Fruit fly (Drosophila melanogaster) whole organism, embryonic: ENCODE data around the gene CG6938.

ENCODE experiments used
- Asciz ChIP-seq: fragments of 200-800 bp; sonication (Bioruptor generic); optimal IDR thresholded peaks from 2 replicates; lab custom pipeline; 2017; ENCODE audit warnings: missing biosample characterization, mild to moderate bottlenecking, missing genetic modification characterization, missing genetic modification reagents
- C15 ChIP-seq: fragments of 200-800 bp; sonication (Bioruptor generic); IDR thresholded peaks from 3 replicates; pipeline ENCODE4 v1.3.6; 2022; ENCODE audit warnings: missing biosample characterization, missing genetic modification characterization
- CG10267 ChIP-seq: fragments of 200-800 bp; sonication (Bioruptor generic); optimal IDR thresholded peaks from 2 replicates; lab custom pipeline; 2018; ENCODE audit warnings: missing biosample characterization, mild to moderate bottlenecking, missing genetic modification characterization, moderate library complexity
- CG11695 ChIP-seq: fragments of 200-800 bp; sonication (Bioruptor generic); IDR thresholded peaks from 3 replicates; pipeline ENCODE4 v1.3.6; 2022; ENCODE audit warnings: missing biosample characterization, missing genetic modification characterization
- CG14965 ChIP-seq: fragments of 200-800 bp; sonication (Bioruptor generic); optimal IDR thresholded peaks from 2 replicates; lab custom pipeline; 2016; ENCODE audit warnings: missing biosample characterization, missing genetic modification characterization, borderline replicate concordance
- CG17912 ChIP-seq: fragments of 200-800 bp; sonication (Bioruptor generic); optimal IDR thresholded peaks from 2 replicates; lab custom pipeline; 2018; ENCODE audit warnings: missing biosample characterization, mild to moderate bottlenecking, missing genetic modification characterization
- CG2120 ChIP-seq: fragments of 200-800 bp; sonication (Bioruptor generic); optimal IDR thresholded peaks from 3 replicates; lab custom pipeline; 2016; ENCODE audit warnings: missing biosample characterization, missing genetic modification characterization
- CG2889 ChIP-seq: fragments of 200-800 bp; sonication (Bioruptor generic); IDR thresholded peaks from 3 replicates; pipeline ENCODE4 v1.3.6; 2022; ENCODE audit warnings: missing biosample characterization, missing genetic modification characterization
- CG3407 ChIP-seq: fragments of 200-800 bp; sonication (Bioruptor generic); optimal IDR thresholded peaks from 2 replicates; lab custom pipeline; 2018; ENCODE audit warnings: missing biosample characterization, mild to moderate bottlenecking, missing genetic modification characterization
- CG4707 ChIP-seq: fragments of 200-800 bp; sonication (Bioruptor generic); optimal IDR thresholded peaks from 2 replicates; lab custom pipeline; 2018; ENCODE audit warnings: missing biosample characterization, mild to moderate bottlenecking, missing genetic modification characterization, moderate library complexity
- CG4730 ChIP-seq: fragments of 200-800 bp; sonication (Bioruptor generic); IDR thresholded peaks from 2 replicates; pipeline ENCODE4 v1.3.6; 2022; ENCODE audit warnings: missing biosample characterization, missing genetic modification characterization
- CG4820 ChIP-seq: fragments of 200-800 bp; sonication (Bioruptor generic); optimal IDR thresholded peaks from 3 replicates; lab custom pipeline; 2016; ENCODE audit warnings: missing biosample characterization, missing genetic modification characterization
- CG5245 ChIP-seq: fragments of 200-800 bp; sonication (Bioruptor generic); optimal IDR thresholded peaks from 3 replicates; lab custom pipeline; 2016; ENCODE audit warnings: missing biosample characterization, missing genetic modification characterization
- CG7839 ChIP-seq: fragments of 200-800 bp; sonication (Bioruptor generic); optimal IDR thresholded peaks from 3 replicates; lab custom pipeline; 2018; ENCODE audit warnings: missing biosample characterization, mild to moderate bottlenecking, missing genetic modification characterization, moderate library complexity
- CG7987 ChIP-seq: fragments of 200-800 bp; sonication (Bioruptor generic); optimal IDR thresholded peaks from 2 replicates; lab custom pipeline; 2018; ENCODE audit warnings: missing biosample characterization, mild to moderate bottlenecking, missing genetic modification characterization, moderate library complexity
- CHES-1-like ChIP-seq: fragments of 200-800 bp; sonication (Bioruptor generic); optimal IDR thresholded peaks from 2 replicates; lab custom pipeline; 2016; ENCODE audit warnings: missing biosample characterization, missing genetic modification characterization
- CrebB ChIP-seq: fragments of 200-800 bp; sonication (Bioruptor generic); optimal IDR thresholded peaks from 3 replicates; lab custom pipeline; 2018; ENCODE audit warnings: missing biosample characterization, mild to moderate bottlenecking, missing genetic modification characterization
- Dip2 ChIP-seq: fragments of 200-800 bp; sonication (Bioruptor generic); IDR thresholded peaks from 2 replicates; pipeline ENCODE4 v1.3.6; 2022; ENCODE audit warnings: missing biosample characterization, missing genetic modification characterization
- Doc2 ChIP-seq: fragments of 200-800 bp; sonication (Bioruptor generic); IDR thresholded peaks from 2 replicates; pipeline ENCODE4 v1.3.6; 2022; ENCODE audit warnings: missing biosample characterization, missing genetic modification characterization
- ERR ChIP-seq: fragments of 200-800 bp; sonication (Bioruptor generic); optimal IDR thresholded peaks from 2 replicates; lab custom pipeline; 2016; ENCODE audit warnings: missing biosample characterization, missing genetic modification characterization
- Ets97D ChIP-seq: fragments of 200-800 bp; sonication (Bioruptor generic); optimal IDR thresholded peaks from 3 replicates; lab custom pipeline; 2016; ENCODE audit warnings: missing biosample characterization, missing genetic modification characterization
- HmgD ChIP-seq: fragments of 200-800 bp; sonication (Bioruptor generic); optimal IDR thresholded peaks from 3 replicates; lab custom pipeline; 2016; ENCODE audit warnings: missing biosample characterization, missing genetic modification characterization
- HmgZ ChIP-seq: fragments of 200-800 bp; sonication (Bioruptor generic); optimal IDR thresholded peaks from 2 replicates; lab custom pipeline; 2018; ENCODE audit warnings: missing biosample characterization, mild to moderate bottlenecking, missing genetic modification characterization
- Kr ChIP-seq: fragments of 200-800 bp; sonication (Bioruptor generic); optimal IDR thresholded peaks from 2 replicates; lab custom pipeline; 2017; ENCODE audit warnings: missing biosample characterization, mild to moderate bottlenecking, missing genetic modification characterization
- Lim3 ChIP-seq: fragments of 200-800 bp; sonication (Bioruptor generic); IDR thresholded peaks from 2 replicates; pipeline ENCODE4 v1.3.6; 2022; ENCODE audit warnings: missing biosample characterization, missing genetic modification characterization
- Poxn ChIP-seq: fragments of 200-800 bp; sonication (Bioruptor generic); IDR thresholded peaks from 2 replicates; pipeline ENCODE4 v1.3.6; 2022; ENCODE audit warnings: missing biosample characterization, missing genetic modification characterization
- Spps ChIP-seq: fragments of 200-800 bp; sonication (Bioruptor generic); optimal IDR thresholded peaks from 2 replicates; lab custom pipeline; 2018; ENCODE audit warnings: missing biosample characterization, mild to moderate bottlenecking, missing genetic modification characterization
- ab ChIP-seq: fragments of 200-800 bp; sonication (Bioruptor generic); optimal IDR thresholded peaks from 2 replicates; lab custom pipeline; 2016; ENCODE audit warnings: missing biosample characterization, missing genetic modification characterization
- ac ChIP-seq: fragments of 200-800 bp; sonication (Bioruptor generic); optimal IDR thresholded peaks from 3 replicates; lab custom pipeline; 2017; ENCODE audit warnings: missing biosample characterization, mild to moderate bottlenecking, missing genetic modification characterization
- br ChIP-seq: fragments of >200 bp; optimal IDR thresholded peaks from 2 replicates; lab custom pipeline; 2017
- cato ChIP-seq: fragments of 200-800 bp; sonication (Bioruptor generic); optimal IDR thresholded peaks from 2 replicates; lab custom pipeline; 2016; ENCODE audit warnings: missing biosample characterization, missing genetic modification characterization, borderline replicate concordance
- ci ChIP-seq: fragments of 200-800 bp; sonication (Bioruptor generic); IDR thresholded peaks from 3 replicates; pipeline ENCODE4 v1.3.6; 2022; ENCODE audit warnings: missing biosample characterization, missing genetic modification characterization
- da ChIP-seq: fragments of 200-800 bp; sonication (Bioruptor generic); optimal IDR thresholded peaks from 2 replicates; lab custom pipeline; 2016; ENCODE audit warnings: missing biosample characterization, missing genetic modification characterization
- dmrt11E ChIP-seq: fragments of 200-800 bp; sonication (Bioruptor generic); optimal IDR thresholded peaks from 3 replicates; lab custom pipeline; 2018; ENCODE audit warnings: missing biosample characterization, mild to moderate bottlenecking, missing genetic modification characterization, moderate library complexity
- en ChIP-seq: fragments of 200-800 bp; sonication (Bioruptor generic); optimal IDR thresholded peaks from 2 replicates; lab custom pipeline; 2016; ENCODE audit warnings: missing biosample characterization, missing genetic modification characterization
- eyg ChIP-seq: fragments of 200-800 bp; sonication (Bioruptor generic); optimal IDR thresholded peaks from 3 replicates; lab custom pipeline; 2016; ENCODE audit warnings: missing biosample characterization, missing genetic modification characterization
- fd102C ChIP-seq: fragments of 200-800 bp; sonication (Bioruptor generic); optimal IDR thresholded peaks from 2 replicates; lab custom pipeline; 2018; ENCODE audit warnings: missing biosample characterization, mild to moderate bottlenecking, missing genetic modification characterization, moderate library complexity
- gcm ChIP-seq: fragments of 200-800 bp; sonication (Bioruptor generic); optimal IDR thresholded peaks from 2 replicates; lab custom pipeline; 2019; ENCODE audit warnings: missing biosample characterization, mild to moderate bottlenecking, missing genetic modification characterization, moderate library complexity
- gcm2 ChIP-seq: fragments of 200-800 bp; sonication (Bioruptor generic); optimal IDR thresholded peaks from 2 replicates; lab custom pipeline; 2016; ENCODE audit warnings: missing biosample characterization, missing genetic modification characterization
- gsb-n ChIP-seq: fragments of 200-800 bp; sonication (Bioruptor generic); optimal IDR thresholded peaks from 3 replicates; lab custom pipeline; 2018; ENCODE audit warnings: missing biosample characterization, mild to moderate bottlenecking, missing genetic modification characterization
- hbn ChIP-seq: fragments of 200-800 bp; sonication (Bioruptor generic); IDR thresholded peaks from 2 replicates; pipeline ENCODE4 v1.3.6; 2022; ENCODE audit warnings: missing biosample characterization, missing genetic modification characterization; ENCODE audit not compliant: partially characterized antibody
- kni ChIP-seq: fragments of 200-800 bp; sonication (Bioruptor generic); optimal IDR thresholded peaks from 3 replicates; lab custom pipeline; 2017; ENCODE audit warnings: mild to moderate bottlenecking, missing biosample characterization, missing genetic modification reagents, missing genetic modification characterization
- lab ChIP-seq: fragments of 200-800 bp; sonication (Bioruptor generic); optimal IDR thresholded peaks from 3 replicates; lab custom pipeline; 2017; ENCODE audit warnings: missing biosample characterization, missing genetic modification characterization, mild to moderate bottlenecking, moderate library complexity, missing genetic modification reagents
- mld ChIP-seq: fragments of 200-800 bp; sonication (Bioruptor generic); IDR thresholded peaks from 3 replicates; pipeline ENCODE4 v1.3.6; 2022; ENCODE audit warnings: missing biosample characterization, missing genetic modification characterization; ENCODE audit not compliant: partially characterized antibody
- pfk ChIP-seq: fragments of 200-800 bp; sonication (Bioruptor generic); optimal IDR thresholded peaks from 2 replicates; lab custom pipeline; 2018; ENCODE audit warnings: missing biosample characterization, mild to moderate bottlenecking, missing genetic modification characterization, moderate library complexity
- salm ChIP-seq: fragments of 200-800 bp; sonication (Bioruptor generic); optimal IDR thresholded peaks from 2 replicates; lab custom pipeline; 2018; ENCODE audit warnings: missing biosample characterization, mild to moderate bottlenecking, missing genetic modification characterization
- schlank ChIP-seq: fragments of 200-800 bp; sonication (Bioruptor generic); optimal IDR thresholded peaks from 2 replicates; lab custom pipeline; 2018; ENCODE audit warnings: missing biosample characterization, mild to moderate bottlenecking, missing genetic modification characterization
- so ChIP-seq: fragments of 200-800 bp; sonication (Bioruptor generic); IDR thresholded peaks from 3 replicates; pipeline ENCODE4 v1.3.6; 2022; ENCODE audit warnings: missing biosample characterization, missing genetic modification characterization
- tin ChIP-seq: fragments of 200-800 bp; sonication (Bioruptor generic); optimal IDR thresholded peaks from 3 replicates; lab custom pipeline; 2016; ENCODE audit warnings: missing biosample characterization, missing genetic modification characterization
- ttk ChIP-seq: fragments of 200-800 bp; sonication (Bioruptor generic); IDR thresholded peaks from 2 replicates; pipeline ENCODE4 v2.1.2; 2022; ENCODE audit warnings: missing biosample characterization, missing genetic modification characterization
- vvl ChIP-seq: fragments of 200-800 bp; sonication (Bioruptor generic); IDR thresholded peaks from 2 replicates; pipeline ENCODE4 v1.3.6; 2022; ENCODE audit warnings: missing biosample characterization, missing genetic modification characterization

The CG6938 gene

dm6 chr3L:12037449-12038163 is 52.9 kb downstream of the CG6938 start (continued):
- no peak for TF ChIP-seq ab (GFP tag; lab: Kevin White, UChicago)
- TF ChIP-seq tin (GFP tag; lab: Kevin White, UChicago): peak; percentile 74
- TF ChIP-seq CG14965 (GFP tag; lab: Kevin White, UChicago): no peak
- peak; percentile 38; the same call in 1 of the 2 replicates for TF ChIP-seq CG4730 (GFP tag; lab: Robert Waterston, UW)
- peak; percentile 28 for TF ChIP-seq Spps (tag; lab: Kevin White, UChicago)
- no peak for TF ChIP-seq CG4707 (GFP tag; lab: Kevin White, UChicago)
- peak; percentile 42 for TF ChIP-seq CG7839 (tag; lab: Kevin White, UChicago)
- TF ChIP-seq CG2120 (GFP tag; lab: Kevin White, UChicago): peak; percentile 26
- peak; percentile 73 for TF ChIP-seq vvl
- no peak for TF ChIP-seq Doc2 (GFP tag; lab: Robert Waterston, UW)
- no peak for TF ChIP-seq en (GFP tag; lab: Kevin White, UChicago)
- no peak for TF ChIP-seq fd102C (GFP tag; lab: Kevin White, UChicago)
- no peak for TF ChIP-seq hbn
- no peak for TF ChIP-seq Poxn (GFP tag; lab: Robert Waterston, UW)
- TF ChIP-seq lab (GFP tag; lab: Kevin White, UChicago): peak; percentile 43
- no peak for TF ChIP-seq pfk (GFP tag; lab: Kevin White, UChicago)
- peak; percentile 61 for TF ChIP-seq dmrt11E (tag; lab: Kevin White, UChicago)
- TF ChIP-seq Dip2 (GFP tag; lab: Robert Waterston, UW): no peak
- no peak for TF ChIP-seq CG5245 (GFP tag; lab: Kevin White, UChicago)
- TF ChIP-seq CG2889: no peak
- no peak for TF ChIP-seq CrebB
- TF ChIP-seq gsb-n: no peak
- TF ChIP-seq ERR (GFP tag; lab: Kevin White, UChicago): no peak
- no peak for TF ChIP-seq Ets97D
- no peak for TF ChIP-seq kni (GFP tag; lab: Kevin White, UChicago)
- peak; percentile 79 for TF ChIP-seq CG4820 (GFP tag; lab: Kevin White, UChicago)
- TF ChIP-seq CHES-1-like (GFP tag; lab: Kevin White, UChicago): no peak
- peak; percentile 31 for TF ChIP-seq ttk (GFP tag; lab: Robert Waterston, UW)
- no peak for TF ChIP-seq da (GFP tag; lab: Kevin White, UChicago)
- TF ChIP-seq HmgD (GFP tag; lab: Kevin White, UChicago): no peak
- TF ChIP-seq gcm (GFP tag; lab: Kevin White, UChicago): no peak
- no peak for TF ChIP-seq schlank (tag; lab: Kevin White, UChicago)
- TF ChIP-seq eyg: no peak
- TF ChIP-seq CG17912: no peak
- no peak for TF ChIP-seq CG7987 (GFP tag; lab: Kevin White, UChicago)
- TF ChIP-seq C15 (GFP tag; lab: Robert Waterston, UW): no peak
- no peak for TF ChIP-seq Kr (GFP tag; lab: Kevin White, UChicago)
- no peak for TF ChIP-seq mld (GFP tag; lab: Robert Waterston, UW)
- no peak for TF ChIP-seq cato (GFP tag; lab: Kevin White, UChicago)
- no peak for TF ChIP-seq salm (tag; lab: Kevin White, UChicago)
- peak; percentile 42; the same call in 2 of the 3 replicates for TF ChIP-seq so (GFP tag; lab: Robert Waterston, UW)
- TF ChIP-seq br (lab: Kevin White, UChicago): no peak
- no peak for TF ChIP-seq HmgZ (tag; lab: Kevin White, UChicago)
- TF ChIP-seq CG11695 (GFP tag; lab: Robert Waterston, UW): peak; percentile 66
- no peak for TF ChIP-seq Lim3 (GFP tag; lab: Robert Waterston, UW)
- no peak for TF ChIP-seq gcm2 (GFP tag; lab: Kevin White, UChicago)
- TF ChIP-seq Asciz: peak; percentile 39
- peak; percentile 73 for TF ChIP-seq CG10267 (tag; lab: Kevin White, UChicago)
- TF ChIP-seq ci (GFP tag; lab: Robert Waterston, UW): peak; percentile 66; the same call in 1 of the 3 replicates
- TF ChIP-seq CG3407: no peak
- no peak for TF ChIP-seq ac (GFP tag; lab: Kevin White, UChicago)
